Fruit fly (Drosophila melanogaster) whole organism: ENCODE measurements around the gene CG1632.

Experiments used
- Dll ChIP-seq: fragments of >200 bp; optimal IDR thresholded peaks from 2 replicates; lab custom pipeline; 2017
- pan ChIP-seq: fragments of >200 bp; optimal IDR thresholded peaks from 2 replicates; lab custom pipeline; 2017
- usp ChIP-seq: fragments of >200 bp; optimal IDR thresholded peaks from 2 replicates; lab custom pipeline; 2017; ENCODE audit warnings: missing biosample characterization, missing genetic modification characterization, mixed read lengths

dm6 chrX:8263236-8263635, 10.8 kb downstream of the CG1632 start:
- TF ChIP-seq usp (no peak), pan (lab: Kevin White, UChicago) (no peak), Dll (lab: Kevin White, UChicago) (no peak)
